Worm (Caenorhabditis elegans) whole organism, young adult: ENCODE data around the gene F21C10.4.

ENCODE experiments used
- C06A6.2 ChIP-seq: fragments of 200-800 bp; sonication (Bioruptor generic); conservative IDR thresholded peaks from 2 replicates; pipeline ENCODE4 v1.3.6; 2022; ENCODE audit warnings: missing genetic modification characterization, missing compliant biosample characterization
- K11D2.4 ChIP-seq: fragments of 200-800 bp; sonication (Bioruptor generic); IDR thresholded peaks from 2 replicates; pipeline ENCODE4 v1.3.6; 2022; ENCODE audit warnings: missing genetic modification reagents, missing genetic modification characterization, missing compliant biosample characterization
- cebp-2 ChIP-seq: fragments of 200-800 bp; sonication (Bioruptor generic); IDR thresholded peaks from 2 replicates; pipeline ENCODE4 v1.3.6; 2022; ENCODE audit warnings: missing genetic modification characterization, missing compliant biosample characterization
- efl-1 ChIP-seq: fragments of 150-350 bp; optimal IDR thresholded peaks from 2 replicates; lab custom pipeline; 2014; ENCODE audit warnings: missing biosample characterization, missing genetic modification reagents, missing genetic modification characterization
- ets-4 ChIP-seq: fragments of 200-800 bp; sonication (Bioruptor generic); optimal IDR thresholded peaks from 2 replicates; lab custom pipeline; 2018; ENCODE audit warnings: mild to moderate bottlenecking, missing genetic modification characterization, missing compliant biosample characterization
- lag-1 ChIP-seq: fragments of 200-800 bp; sonication (Bioruptor generic); IDR thresholded peaks from 2 replicates; pipeline ENCODE4 v1.3.6; 2022; ENCODE audit warnings: missing genetic modification reagents, missing genetic modification characterization, missing compliant biosample characterization
- let-526 ChIP-seq: fragments of 200-800 bp; sonication (Bioruptor generic); IDR thresholded peaks from 2 replicates; pipeline ENCODE4 v1.3.6; 2022; ENCODE audit warnings: missing genetic modification reagents, missing genetic modification characterization, missing compliant biosample characterization
- nfya-1 ChIP-seq: sonication (generic microtip); optimal IDR thresholded peaks from 2 replicates; lab custom pipeline; 2017; ENCODE audit warnings: antibody characterized with exemption, missing compliant biosample characterization, missing genetic modification characterization, borderline replicate concordance; ENCODE audit not compliant: insufficient read depth
- nhr-120 ChIP-seq: fragments of 200-800 bp; sonication (Bioruptor generic); IDR thresholded peaks from 2 replicates; pipeline ENCODE4 v1.3.6; 2022; ENCODE audit warnings: missing genetic modification characterization, missing compliant biosample characterization
- rcor-1 ChIP-seq: fragments of 200-800 bp; sonication (Bioruptor generic); IDR thresholded peaks from 2 replicates; pipeline ENCODE4 v1.3.6; 2022; ENCODE audit warnings: missing genetic modification reagents, missing genetic modification characterization, missing compliant biosample characterization
- repo-1 ChIP-seq: sonication (generic microtip); optimal IDR thresholded peaks from 2 replicates; lab custom pipeline; 2017; ENCODE audit warnings: mild to moderate bottlenecking, missing genetic modification characterization, missing compliant biosample characterization
- ztf-6 ChIP-seq: fragments of 200-800 bp; sonication (Bioruptor generic); IDR thresholded peaks from 2 replicates; pipeline ENCODE4 v1.3.6; 2022; ENCODE audit warnings: missing genetic modification reagents, missing genetic modification characterization, missing compliant biosample characterization

DNA sequence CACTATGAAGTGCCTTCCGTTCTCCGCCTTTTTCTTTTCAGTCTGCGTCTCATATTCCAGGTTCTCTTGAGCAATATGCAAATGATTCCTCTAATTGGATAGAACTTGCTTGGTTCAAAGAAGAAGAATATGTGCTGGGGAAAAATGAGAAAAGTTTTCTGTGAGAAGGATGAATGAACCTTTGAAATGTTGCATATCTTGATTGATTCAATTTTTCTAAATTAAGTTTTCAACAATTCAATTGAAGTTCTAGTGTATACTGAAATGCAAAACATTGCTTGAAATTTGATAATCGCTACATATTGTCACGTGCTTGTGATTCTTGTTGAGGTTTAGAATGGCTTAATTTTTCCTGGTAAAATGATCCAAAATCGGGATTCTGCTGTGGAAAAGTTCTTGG is 31.2 kb downstream of the F21C10.4 start:
- TF ChIP-seq rcor-1 (no peak), repo-1 (tag; lab: Kevin White, UChicago) (no peak), K11D2.4 (GFP tag; lab: Robert Waterston, UW) (no peak), ets-4 (GFP tag; lab: Kevin White, UChicago) (no peak), cebp-2 (GFP tag; lab: Robert Waterston, UW) (no peak), let-526 (GFP tag; lab: Robert Waterston, UW) (no peak), ztf-6 (GFP tag; lab: Robert Waterston, UW) (no peak), C06A6.2 (no peak), efl-1 (GFP tag; lab: Kevin White, UChicago) (no peak), lag-1 (no peak), nfya-1 (tag; lab: Kevin White, UChicago) (no peak), nhr-120 (no peak)
